Worm (Caenorhabditis elegans) whole organism, L3 larva: ENCODE data around the gene Y51B9A.9.

Experiments used
- ama-1 ChIP-seq: fragments of 150-350 bp; optimal IDR thresholded peaks from 2 replicates; lab custom pipeline; 2018
- ceh-16 ChIP-seq: sonication (generic microtip); optimal IDR thresholded peaks from 2 replicates; lab custom pipeline; 2017; ENCODE audit warnings: missing biosample characterization, missing genetic modification characterization
- elt-3 ChIP-seq, 3 experiments: fragments of 150-350 bp in 1 of 3; sonication (generic microtip) in 2 of 3; optimal IDR thresholded peaks; 2 replicates in 2 of 3; 4 replicates in 1 of 3; lab custom pipeline; 2014 to 2017; ENCODE audit warnings: missing biosample characterization in 3 of 3, missing genetic modification characterization in 3 of 3
- lin-15B ChIP-seq: fragments of 150-350 bp; optimal IDR thresholded peaks from 2 replicates; lab custom pipeline; 2014; ENCODE audit warnings: missing biosample characterization, missing genetic modification characterization
- lin-39 ChIP-seq: fragments of 150-350 bp; optimal IDR thresholded peaks from 2 replicates; lab custom pipeline; 2018; ENCODE audit warnings: missing biosample characterization, missing genetic modification reagents, missing genetic modification characterization
- nhr-11 ChIP-seq: fragments of 150-350 bp; optimal IDR thresholded peaks from 2 replicates; lab custom pipeline; 2014; ENCODE audit warnings: missing biosample characterization, missing genetic modification characterization
- nhr-23 ChIP-seq: fragments of 150-350 bp; optimal IDR thresholded peaks from 2 replicates; lab custom pipeline; 2014; ENCODE audit warnings: missing biosample characterization, missing genetic modification reagents, missing genetic modification characterization
- nhr-237 ChIP-seq: fragments of 150-350 bp; optimal IDR thresholded peaks from 2 replicates; lab custom pipeline; 2014; ENCODE audit warnings: missing biosample characterization, missing genetic modification characterization
- nhr-77 ChIP-seq: fragments of 150-350 bp; optimal IDR thresholded peaks from 2 replicates; lab custom pipeline; 2014; ENCODE audit warnings: missing biosample characterization, missing genetic modification characterization
- pqm-1 ChIP-seq: fragments of 150-350 bp; optimal IDR thresholded peaks from 2 replicates; lab custom pipeline; 2017; ENCODE audit warnings: missing biosample characterization, missing genetic modification characterization, inconsistent platforms
- unc-39 ChIP-seq: sonication (generic microtip); optimal IDR thresholded peaks from 4 replicates; lab custom pipeline; 2017; ENCODE audit warnings: missing biosample characterization, missing genetic modification characterization
- unc-62 ChIP-seq: fragments of 150-350 bp; sonication (generic microtip); optimal IDR thresholded peaks from 4 replicates; lab custom pipeline; 2014; ENCODE audit warnings: missing biosample characterization, missing genetic modification reagents, missing genetic modification characterization
- ztf-11 ChIP-seq: fragments of 150-350 bp; optimal IDR thresholded peaks from 2 replicates; lab custom pipeline; 2014; ENCODE audit warnings: missing biosample characterization, missing genetic modification characterization

ce11 chrII:9418065-9418567, 20.7 kb upstream of the Y51B9A.9 start, which contains the start of the genes M176.4 and M176.16:
- TF ChIP-seq nhr-11: no peak
- TF ChIP-seq ama-1 (lab: Kevin White, UChicago): no peak
- TF ChIP-seq nhr-23 (tag; lab: Kevin White, UChicago): no peak
- no peak for TF ChIP-seq nhr-237
- TF ChIP-seq ceh-16 (tag; lab: Kevin White, UChicago): no peak
- TF ChIP-seq pqm-1: no peak
- no peak for TF ChIP-seq unc-62 (GFP tag; lab: Kevin White, UChicago)
- TF ChIP-seq lin-15B (tag; lab: Kevin White, UChicago): no peak
- no peak for TF ChIP-seq unc-39 (tag; lab: Kevin White, UChicago)
- TF ChIP-seq ztf-11 (tag; lab: Kevin White, UChicago): no peak
- TF ChIP-seq nhr-77 (tag; lab: Kevin White, UChicago): no peak
- no peak for TF ChIP-seq lin-39 (tag; lab: Kevin White, UChicago)
- no peak for TF ChIP-seq elt-3 (tag; optimal IDR thresholded peaks at IDR 0.05; lab: Kevin White, UChicago)
